Worm (Caenorhabditis elegans) whole organism, L3 larva: ENCODE measurements around the gene T19C4.1.

Experiments
- R02D3.7 ChIP-seq: fragments of 150-350 bp; optimal IDR thresholded peaks from 2 replicates; lab custom pipeline; 2014; ENCODE audit warnings: missing biosample characterization, missing genetic modification characterization
- ceh-82 ChIP-seq: fragments of 150-350 bp; optimal IDR thresholded peaks from 2 replicates; lab custom pipeline; 2014; ENCODE audit warnings: missing biosample characterization, missing genetic modification characterization
- elt-3 ChIP-seq, 3 experiments: fragments of 150-350 bp in 1 of 3; sonication (generic microtip) in 2 of 3; optimal IDR thresholded peaks; 2 replicates in 2 of 3; 4 replicates in 1 of 3; lab custom pipeline; 2014 to 2017; ENCODE audit warnings: missing biosample characterization in 3 of 3, missing genetic modification characterization in 3 of 3
- jun-1 ChIP-seq: fragments of 150-350 bp; optimal IDR thresholded peaks from 2 replicates; lab custom pipeline; 2014; ENCODE audit warnings: missing biosample characterization, missing genetic modification reagents, missing genetic modification characterization
- nhr-11 ChIP-seq: fragments of 150-350 bp; optimal IDR thresholded peaks from 2 replicates; lab custom pipeline; 2014; ENCODE audit warnings: missing biosample characterization, missing genetic modification characterization
- pqm-1 ChIP-seq: fragments of 150-350 bp; optimal IDR thresholded peaks from 2 replicates; lab custom pipeline; 2017; ENCODE audit warnings: missing biosample characterization, missing genetic modification characterization, inconsistent platforms
- snpc-4 ChIP-seq: fragments of 150-350 bp; optimal IDR thresholded peaks from 2 replicates; lab custom pipeline; 2014; ENCODE audit warnings: missing biosample characterization, missing genetic modification characterization

ce11 chrV:11122466-11122865 is 27.0 kb upstream of the T19C4.1 start, which contains the start of gene mboa-2:
- TF ChIP-seq elt-3 (tag; optimal IDR thresholded peaks at IDR 0.05; lab: Kevin White, UChicago) (no peak), pqm-1 (tag; lab: Kevin White, UChicago) (peak; percentile 15), ceh-82 (tag; lab: Kevin White, UChicago) (peak; percentile 22), nhr-11 (no peak), R02D3.7 (no peak), snpc-4 (no peak), jun-1 (tag; lab: Kevin White, UChicago) (no peak)
